Fruit fly (Drosophila melanogaster) whole organism, embryonic: ENCODE measurements around the gene toy.
A peak's percentile ranks its signal among the peaks of the same experiment; 100 is the strongest.

Source experiments
- Atf3 ChIP-seq: fragments of 200-800 bp; sonication (Bioruptor generic); optimal IDR thresholded peaks from 3 replicates; lab custom pipeline; 2016; ENCODE audit warnings: missing biosample characterization, missing genetic modification characterization
- CG10147 ChIP-seq: fragments of 200-800 bp; sonication (Bioruptor generic); optimal IDR thresholded peaks from 2 replicates; lab custom pipeline; 2019; ENCODE audit warnings: missing biosample characterization, mild to moderate bottlenecking, missing genetic modification characterization, moderate library complexity
- CG10979 ChIP-seq: fragments of 200-800 bp; sonication (Bioruptor generic); optimal IDR thresholded peaks from 2 replicates; lab custom pipeline; 2018; ENCODE audit warnings: missing biosample characterization, mild to moderate bottlenecking, missing genetic modification characterization, moderate library complexity
- CG11085 ChIP-seq: fragments of 200-800 bp; sonication (Bioruptor generic); IDR thresholded peaks from 2 replicates; pipeline ENCODE4 v1.3.6; 2022; ENCODE audit warnings: missing biosample characterization, missing genetic modification characterization
- CG12236 ChIP-seq: fragments of 200-800 bp; sonication (Bioruptor generic); optimal IDR thresholded peaks from 2 replicates; lab custom pipeline; 2016; ENCODE audit warnings: missing biosample characterization, missing genetic modification characterization
- CG12769 ChIP-seq: fragments of 200-800 bp; sonication (Bioruptor generic); optimal IDR thresholded peaks from 2 replicates; lab custom pipeline; 2019; ENCODE audit warnings: missing biosample characterization, mild to moderate bottlenecking, missing genetic modification characterization, moderate library complexity
- CG14050 ChIP-seq: fragments of 200-800 bp; sonication (Bioruptor generic); IDR thresholded peaks from 3 replicates; pipeline ENCODE4 v1.3.6; 2022; ENCODE audit warnings: missing biosample characterization, missing genetic modification characterization
- CG15269 ChIP-seq: fragments of 200-800 bp; sonication (Bioruptor generic); optimal IDR thresholded peaks from 2 replicates; lab custom pipeline; 2018; ENCODE audit warnings: missing biosample characterization, mild to moderate bottlenecking, missing genetic modification characterization, moderate library complexity
- CG15514 ChIP-seq: fragments of 200-800 bp; sonication (Bioruptor generic); optimal IDR thresholded peaks from 3 replicates; lab custom pipeline; 2017; ENCODE audit warnings: missing biosample characterization, missing genetic modification characterization, mild to moderate bottlenecking, moderate library complexity, missing genetic modification reagents
- CG32772 ChIP-seq: fragments of 200-800 bp; sonication (Bioruptor generic); IDR thresholded peaks from 2 replicates; pipeline ENCODE4 v1.3.6; 2022; ENCODE audit warnings: missing biosample characterization, missing genetic modification characterization
- CG33213 ChIP-seq: fragments of 200-800 bp; sonication (Bioruptor generic); optimal IDR thresholded peaks from 3 replicates; lab custom pipeline; 2016; ENCODE audit warnings: missing biosample characterization, missing genetic modification characterization
- CG6254 ChIP-seq: fragments of 200-800 bp; sonication (Bioruptor generic); optimal IDR thresholded peaks from 3 replicates; lab custom pipeline; 2017; ENCODE audit warnings: mild to moderate bottlenecking, missing biosample characterization, missing genetic modification reagents, missing genetic modification characterization
- CG6654 ChIP-seq: fragments of 200-800 bp; sonication (Bioruptor generic); optimal IDR thresholded peaks from 2 replicates; lab custom pipeline; 2017; ENCODE audit warnings: missing biosample characterization, mild to moderate bottlenecking, missing genetic modification characterization
- CG7839 ChIP-seq: fragments of 200-800 bp; sonication (Bioruptor generic); optimal IDR thresholded peaks from 3 replicates; lab custom pipeline; 2018; ENCODE audit warnings: missing biosample characterization, mild to moderate bottlenecking, missing genetic modification characterization, moderate library complexity
- CG8944 ChIP-seq: fragments of 200-800 bp; sonication (Bioruptor generic); optimal IDR thresholded peaks from 3 replicates; lab custom pipeline; 2016; ENCODE audit warnings: missing biosample characterization, missing genetic modification characterization
- CG9817 ChIP-seq: fragments of 200-800 bp; sonication (Bioruptor generic); optimal IDR thresholded peaks from 2 replicates; lab custom pipeline; 2018; ENCODE audit warnings: missing biosample characterization, mild to moderate bottlenecking, missing genetic modification characterization, moderate library complexity
- CHES-1-like ChIP-seq: fragments of 200-800 bp; sonication (Bioruptor generic); optimal IDR thresholded peaks from 2 replicates; lab custom pipeline; 2016; ENCODE audit warnings: missing biosample characterization, missing genetic modification characterization
- ERR ChIP-seq: fragments of 200-800 bp; sonication (Bioruptor generic); optimal IDR thresholded peaks from 2 replicates; lab custom pipeline; 2016; ENCODE audit warnings: missing biosample characterization, missing genetic modification characterization
- Ets97D ChIP-seq: fragments of 200-800 bp; sonication (Bioruptor generic); optimal IDR thresholded peaks from 3 replicates; lab custom pipeline; 2016; ENCODE audit warnings: missing biosample characterization, missing genetic modification characterization
- HLH4C ChIP-seq: fragments of 200-800 bp; sonication (Bioruptor generic); IDR thresholded peaks from 3 replicates; pipeline ENCODE4 v1.3.6; 2022; ENCODE audit warnings: missing biosample characterization, missing genetic modification characterization; ENCODE audit not compliant: partially characterized antibody
- Hr51 ChIP-seq, 2 experiments: fragments of 200-800 bp; sonication (Bioruptor generic); optimal IDR thresholded peaks; 2 replicates in 1 of 2; 3 replicates in 1 of 2; lab custom pipeline; 2016 to 2018; ENCODE audit warnings: missing biosample characterization in 2 of 2, missing genetic modification characterization in 2 of 2, mild to moderate bottlenecking in 1 of 2, moderate library complexity in 1 of 2
- Lhr ChIP-seq: fragments of 200-800 bp; sonication (Bioruptor generic); optimal IDR thresholded peaks from 3 replicates; lab custom pipeline; 2017; ENCODE audit warnings: mild to moderate bottlenecking, missing biosample characterization, missing genetic modification reagents, missing genetic modification characterization
- MESR4 ChIP-seq: fragments of 200-800 bp; sonication (Bioruptor generic); optimal IDR thresholded peaks from 2 replicates; lab custom pipeline; 2018; ENCODE audit warnings: missing biosample characterization, mild to moderate bottlenecking, missing genetic modification characterization, moderate library complexity
- NFAT ChIP-seq: fragments of 200-800 bp; sonication (Bioruptor generic); IDR thresholded peaks from 2 replicates; pipeline ENCODE4 v1.3.6; 2022; ENCODE audit warnings: missing biosample characterization, missing genetic modification characterization
- TFAM ChIP-seq: fragments of 200-800 bp; sonication (Bioruptor generic); optimal IDR thresholded peaks from 2 replicates; lab custom pipeline; 2017; ENCODE audit warnings: missing biosample characterization, missing genetic modification characterization, inconsistent platforms
- Trl ChIP-seq, 3 experiments: fragments of >200 bp in 2 of 3; fragments of 200-800 bp in 1 of 3; sonication (Bioruptor generic) in 1 of 3; optimal IDR thresholded peaks; 2 replicates in 1 of 3; 3 replicates in 2 of 3; lab custom pipeline; 2016 to 2017; ENCODE audit warnings: missing biosample characterization in 1 of 3, missing genetic modification characterization in 1 of 3
- ara ChIP-seq: fragments of 200-800 bp; sonication (Bioruptor generic); IDR thresholded peaks from 2 replicates; pipeline ENCODE4 v1.3.6; 2022; ENCODE audit warnings: missing biosample characterization, missing genetic modification characterization
- bab2 ChIP-seq: fragments of 200-800 bp; sonication (Bioruptor generic); optimal IDR thresholded peaks from 2 replicates; lab custom pipeline; 2016; ENCODE audit warnings: missing biosample characterization, missing genetic modification characterization
- crol ChIP-seq: fragments of 200-800 bp; sonication (Bioruptor generic); IDR thresholded peaks from 2 replicates; pipeline ENCODE4 v1.3.6; 2022; ENCODE audit warnings: missing biosample characterization, missing genetic modification characterization
- eve ChIP-seq, 2 experiments: fragments of >200 bp; optimal IDR thresholded peaks; 2 replicates each; lab custom pipeline; 2017; ENCODE audit warnings: missing biosample characterization in 2 of 2, missing genetic modification characterization in 2 of 2
- fd64A ChIP-seq: fragments of 200-800 bp; sonication (Bioruptor generic); optimal IDR thresholded peaks from 3 replicates; lab custom pipeline; 2018; ENCODE audit warnings: missing biosample characterization, mild to moderate bottlenecking, missing genetic modification characterization
- jing ChIP-seq: fragments of 200-800 bp; sonication (Bioruptor generic); optimal IDR thresholded peaks from 2 replicates; lab custom pipeline; 2018; ENCODE audit warnings: missing biosample characterization, mild to moderate bottlenecking, missing genetic modification characterization
- kay ChIP-seq: fragments of 200-800 bp; sonication (Bioruptor generic); optimal IDR thresholded peaks from 2 replicates; lab custom pipeline; 2016; ENCODE audit warnings: missing biosample characterization, missing genetic modification characterization
- lov ChIP-seq, 2 experiments: fragments of 200-800 bp in 1 of 2; fragments of >200 bp in 1 of 2; sonication (Bioruptor generic) in 1 of 2; IDR thresholded peaks in 1 of 2; optimal IDR thresholded peaks in 1 of 2; 2 replicates in 1 of 2; 3 replicates in 1 of 2; pipeline versions ENCODE4 v1.3.6 to Lab custom; 2017 to 2022; ENCODE audit warnings: missing biosample characterization in 1 of 2, missing genetic modification characterization in 1 of 2
- mirr ChIP-seq: fragments of 200-800 bp; sonication (Bioruptor generic); optimal IDR thresholded peaks from 3 replicates; lab custom pipeline; 2018; ENCODE audit warnings: missing biosample characterization, mild to moderate bottlenecking, missing genetic modification characterization
- nom ChIP-seq: fragments of 200-800 bp; sonication (Bioruptor generic); optimal IDR thresholded peaks from 2 replicates; lab custom pipeline; 2017; ENCODE audit warnings: missing biosample characterization, missing genetic modification characterization, mild to moderate bottlenecking, moderate library complexity, missing genetic modification reagents
- pan ChIP-seq, 4 experiments: fragments of >200 bp in 3 of 4; fragments of 200-800 bp in 1 of 4; sonication (Bioruptor generic) in 1 of 4; optimal IDR thresholded peaks in 3 of 4; IDR thresholded peaks in 1 of 4; 2 replicates each; pipeline versions ENCODE4 v1.3.6 to Lab custom; 2017 to 2022; ENCODE audit warnings: missing biosample characterization in 2 of 4, missing genetic modification characterization in 2 of 4, mixed read lengths in 1 of 4
- pros ChIP-seq: fragments of 200-800 bp; sonication (Bioruptor generic); optimal IDR thresholded peaks from 3 replicates; lab custom pipeline; 2019; ENCODE audit warnings: missing biosample characterization, mild to moderate bottlenecking, missing genetic modification characterization, moderate library complexity
- salm ChIP-seq: fragments of 200-800 bp; sonication (Bioruptor generic); optimal IDR thresholded peaks from 2 replicates; lab custom pipeline; 2018; ENCODE audit warnings: missing biosample characterization, mild to moderate bottlenecking, missing genetic modification characterization
- scrt ChIP-seq: fragments of 200-800 bp; sonication (Bioruptor generic); optimal IDR thresholded peaks from 2 replicates; lab custom pipeline; 2018; ENCODE audit warnings: missing biosample characterization, mild to moderate bottlenecking, missing genetic modification characterization, moderate library complexity
- sim ChIP-seq: fragments of 200-800 bp; sonication (Bioruptor generic); IDR thresholded peaks from 2 replicates; pipeline ENCODE4 v1.3.6; 2022; ENCODE audit warnings: missing biosample characterization, missing genetic modification characterization
- sna ChIP-seq: fragments of 200-800 bp; sonication (Bioruptor generic); IDR thresholded peaks from 2 replicates; pipeline ENCODE4 v1.3.6; 2022; ENCODE audit warnings: missing biosample characterization, missing genetic modification characterization; ENCODE audit not compliant: partially characterized antibody
- tio ChIP-seq: fragments of 200-800 bp; sonication (Bioruptor generic); optimal IDR thresholded peaks from 2 replicates; lab custom pipeline; 2017; ENCODE audit warnings: missing biosample characterization, missing genetic modification characterization, inconsistent platforms
- trh ChIP-seq: fragments of 200-800 bp; sonication (Bioruptor generic); optimal IDR thresholded peaks from 2 replicates; lab custom pipeline; 2016; ENCODE audit warnings: missing biosample characterization, missing genetic modification characterization
- zen ChIP-seq: fragments of 200-800 bp; sonication (Bioruptor generic); optimal IDR thresholded peaks from 3 replicates; lab custom pipeline; 2018; ENCODE audit warnings: missing biosample characterization, mild to moderate bottlenecking, missing genetic modification characterization, moderate library complexity
- zf30C ChIP-seq: fragments of 200-800 bp; sonication (Bioruptor generic); optimal IDR thresholded peaks from 3 replicates; lab custom pipeline; 2018; ENCODE audit warnings: missing biosample characterization, mild to moderate bottlenecking, missing genetic modification characterization
- zfh1 ChIP-seq: fragments of 200-800 bp; sonication (Bioruptor generic); IDR thresholded peaks from 3 replicates; pipeline ENCODE4 v1.3.6; 2022; ENCODE audit warnings: missing biosample characterization, missing genetic modification characterization

Gene toy

dm6 chr4:1026806-1027431, 37.4 kb downstream of the toy start, which contains the start of gene PlexA (continued):
- TF ChIP-seq CG15269 (tag; lab: Kevin White, UChicago) = peak; percentile 89
- peak; percentile 58 for TF ChIP-seq kay (GFP tag; lab: Kevin White, UChicago)
- TF ChIP-seq CG10147 (GFP tag; lab: Kevin White, UChicago) = peak; percentile 78
- TF ChIP-seq fd64A (GFP tag; lab: Kevin White, UChicago) = no peak
- TF ChIP-seq sna (GFP tag; lab: Robert Waterston, UW) = no peak
- TF ChIP-seq ara (GFP tag; lab: Robert Waterston, UW) = no peak
- TF ChIP-seq sim = peak; percentile 67; the same call in 1 of the 2 replicates
- TF ChIP-seq CG12236 = no peak
- peak; percentile 55 for TF ChIP-seq CG8944 (GFP tag; lab: Kevin White, UChicago)
- no peak for TF ChIP-seq lov (optimal IDR thresholded peaks at IDR 0.05; lab: Kevin White, UChicago)
- TF ChIP-seq lov (GFP tag; IDR thresholded peaks at IDR 0.05; lab: Robert Waterston, UW) = peak; percentile 86; the same call in 1 of the 3 replicates
- TF ChIP-seq pros (GFP tag; lab: Kevin White, UChicago) = no peak
- TF ChIP-seq CG9817 (tag; lab: Kevin White, UChicago) = peak; percentile 96
- TF ChIP-seq TFAM = no peak
- TF ChIP-seq bab2 (GFP tag; lab: Kevin White, UChicago) = peak; percentile 63
- TF ChIP-seq Trl (optimal IDR thresholded peaks at IDR 0.05; lab: Kevin White, UChicago) = no peak
- peak; percentile 35 for TF ChIP-seq Trl (GFP tag; optimal IDR thresholded peaks at IDR 0.05; lab: Kevin White, UChicago)
- TF ChIP-seq CG10979 (tag; lab: Kevin White, UChicago) = peak; percentile 72
- no peak for TF ChIP-seq nom (GFP tag; lab: Kevin White, UChicago)
- peak; percentile 96; the same call in 1 of the 2 replicates for TF ChIP-seq CG32772
- peak; percentile 88 for TF ChIP-seq CG14050
- TF ChIP-seq scrt = peak; percentile 54
- peak; percentile 42 for TF ChIP-seq CHES-1-like
- TF ChIP-seq crol (GFP tag; lab: Robert Waterston, UW) = no peak
- TF ChIP-seq zen (tag; lab: Kevin White, UChicago) = peak; percentile 91
- TF ChIP-seq NFAT (GFP tag; lab: Robert Waterston, UW) = peak; percentile 95
- peak; percentile 52 for TF ChIP-seq CG6654
- TF ChIP-seq CG11085 (GFP tag; lab: Robert Waterston, UW) = peak; percentile 91
- TF ChIP-seq Atf3 (GFP tag; lab: Kevin White, UChicago) = peak; percentile 48
- peak; percentile 62 for TF ChIP-seq Ets97D (GFP tag; lab: Kevin White, UChicago)
- TF ChIP-seq mirr (GFP tag; lab: Kevin White, UChicago) = no peak
- TF ChIP-seq zf30C (GFP tag; lab: Kevin White, UChicago) = no peak
- peak; percentile 54 for TF ChIP-seq MESR4 (GFP tag; lab: Kevin White, UChicago)
- TF ChIP-seq eve (GFP tag; optimal IDR thresholded peaks at IDR 0.05; lab: Kevin White, UChicago) = no peak
- TF ChIP-seq Lhr (GFP tag; lab: Kevin White, UChicago) = peak; percentile 84
- peak; percentile 58 for TF ChIP-seq trh (GFP tag; lab: Kevin White, UChicago)
- TF ChIP-seq jing (GFP tag; lab: Kevin White, UChicago) = peak; percentile 74
- peak; percentile 81 for TF ChIP-seq CG15514 (GFP tag; lab: Kevin White, UChicago)
- no peak; the same call in 2 of the 3 replicates for TF ChIP-seq HLH4C (GFP tag; lab: Robert Waterston, UW)
- peak; percentile 23 for TF ChIP-seq CG6254
- TF ChIP-seq zfh1 = peak; percentile 94
- TF ChIP-seq CG7839 (tag; lab: Kevin White, UChicago) = peak; percentile 95
- peak; percentile 91 for TF ChIP-seq tio (GFP tag; lab: Kevin White, UChicago)
- TF ChIP-seq Hr51 (GFP tag; optimal IDR thresholded peaks at IDR 0.05; lab: Kevin White, UChicago) = peak; percentile 18 to 84
- no peak for TF ChIP-seq pan (optimal IDR thresholded peaks at IDR 0.05; lab: Kevin White, UChicago)
- TF ChIP-seq pan (GFP tag; optimal IDR thresholded peaks at IDR 0.05 in 1 of 2, IDR thresholded peaks at IDR 0.05 in 1 of 2) = peak in 1 of 2 experiments; percentile 96
- peak; percentile 54 for TF ChIP-seq salm (tag; lab: Kevin White, UChicago)
- TF ChIP-seq CG33213 = peak; percentile 52
- TF ChIP-seq ERR (GFP tag; lab: Kevin White, UChicago) = peak; percentile 0
- peak; percentile 76 for TF ChIP-seq CG12769 (tag; lab: Kevin White, UChicago)
